Fruit fly (Drosophila melanogaster): ENCODE measurements around the gene CG32687.

Gene CG32687

dm6 chrX:10515323-10515853 lies 28.4 kb upstream of the CG32687 start (continued):
- TF ChIP-seq CG14050 (GFP tag; IDR thresholded peaks at IDR 0.05), result no peak
- TF ChIP-seq CG15479 (GFP tag; optimal IDR thresholded peaks at IDR 0.05), result peak; percentile 93
- peak; percentile 30 for TF ChIP-seq CG12236 (GFP tag; optimal IDR thresholded peaks at IDR 0.05)
- peak; percentile 18 for TF ChIP-seq CG2875 (GFP tag; optimal IDR thresholded peaks at IDR 0.05)
- no peak for TF ChIP-seq tup (GFP tag; optimal IDR thresholded peaks at IDR 0.05)
- TF ChIP-seq CG30403 (GFP tag; optimal IDR thresholded peaks at IDR 0.05), result peak; percentile 24
- no peak for TF ChIP-seq tio (GFP tag; optimal IDR thresholded peaks at IDR 0.05)
- peak; percentile 67 for TF ChIP-seq CG14710 (tag; optimal IDR thresholded peaks at IDR 0.05)
- TF ChIP-seq ttk (GFP tag; IDR thresholded peaks at IDR 0.05), result peak; percentile 46; the same call in 1 of the 2 replicates
- peak; percentile 69 for TF ChIP-seq gem (tag; optimal IDR thresholded peaks at IDR 0.05)
- TF ChIP-seq prd (optimal IDR thresholded peaks at IDR 0.05), result no peak
- peak; percentile 96 for TF ChIP-seq prd (GFP tag; IDR thresholded peaks at IDR 0.05)
- TF ChIP-seq CHES-1-like (GFP tag; optimal IDR thresholded peaks at IDR 0.05), result no peak
- TF ChIP-seq CG12219 (GFP tag; optimal IDR thresholded peaks at IDR 0.05), result no peak
- peak in 1 of 3 experiments; percentile 47 for TF ChIP-seq Stat92E (GFP tag; optimal IDR thresholded peaks at IDR 0.05)
- no peak for TF ChIP-seq jigr1 (GFP tag; IDR thresholded peaks at IDR 0.05)
- TF ChIP-seq CG11456 (GFP tag; IDR thresholded peaks at IDR 0.05), result no peak
- TF ChIP-seq CG3726 (GFP tag; IDR thresholded peaks at IDR 0.05), result 0 out of 3 replicates have a peak, but pooled peaks have one; percentile 32
- TF ChIP-seq ken (GFP tag; IDR thresholded peaks at IDR 0.05), result no peak
- no peak for TF ChIP-seq tna (GFP tag; IDR thresholded peaks at IDR 0.05; ENCODE audit: partially characterized antibody)
- TF ChIP-seq fd96Cb (tag; optimal IDR thresholded peaks at IDR 0.05), result peak; percentile 63
- no peak for TF ChIP-seq CG1792 (GFP tag; optimal IDR thresholded peaks at IDR 0.05)
- peak; percentile 52 for TF ChIP-seq lilli (GFP tag; optimal IDR thresholded peaks at IDR 0.05)
- peak; percentile 29 for TF ChIP-seq CG9609 (GFP tag; optimal IDR thresholded peaks at IDR 0.05)
- TF ChIP-seq vfl (GFP tag; optimal IDR thresholded peaks at IDR 0.05), result no peak
- TF ChIP-seq Dp (GFP tag; optimal IDR thresholded peaks at IDR 0.05), result no peak
- peak; percentile 57; the same call in 1 of the 2 replicates for TF ChIP-seq Awh (GFP tag; IDR thresholded peaks at IDR 0.05)
- TF ChIP-seq cas (GFP tag; IDR thresholded peaks at IDR 0.05), result no peak
- peak; percentile 10 for TF ChIP-seq CG7786 (GFP tag; optimal IDR thresholded peaks at IDR 0.05)
- no peak for TF ChIP-seq Fer3 (tag; optimal IDR thresholded peaks at IDR 0.05)
- TF ChIP-seq D19A (tag; optimal IDR thresholded peaks at IDR 0.05), result peak; percentile 51
- no peak for TF ChIP-seq Eip74EF (GFP tag; optimal IDR thresholded peaks at IDR 0.05)
- TF ChIP-seq ase (GFP tag; IDR thresholded peaks at IDR 0.05), result 0 out of 3 replicates have a peak, but pooled peaks have one; percentile 13
- TF ChIP-seq tin (GFP tag; optimal IDR thresholded peaks at IDR 0.05), result peak; percentile 37
- no peak for TF ChIP-seq CG34376 (GFP tag; optimal IDR thresholded peaks at IDR 0.05)
- TF ChIP-seq lab (GFP tag; optimal IDR thresholded peaks at IDR 0.05), result peak; percentile 5
- no peak for TF ChIP-seq gro (GFP tag; optimal IDR thresholded peaks at IDR 0.05)
- TF ChIP-seq CG33557 (GFP tag; optimal IDR thresholded peaks at IDR 0.05), result peak; percentile 29
- no peak for TF ChIP-seq CG10147 (GFP tag; optimal IDR thresholded peaks at IDR 0.05)
- TF ChIP-seq Hr78 (GFP tag; optimal IDR thresholded peaks at IDR 0.05), result no peak
- TF ChIP-seq CG18262 (tag; optimal IDR thresholded peaks at IDR 0.05), result peak; percentile 84
- 0 out of 2 replicates have a peak, but pooled peaks have one; percentile 11 for TF ChIP-seq aop (GFP tag; IDR thresholded peaks at IDR 0.05)
- no peak; the same call in 2 of the 3 replicates for TF ChIP-seq Optix (GFP tag; IDR thresholded peaks at IDR 0.05)
